Worm (Caenorhabditis elegans): Measurements from ENCODE around the gene sri-18.

DNA sequence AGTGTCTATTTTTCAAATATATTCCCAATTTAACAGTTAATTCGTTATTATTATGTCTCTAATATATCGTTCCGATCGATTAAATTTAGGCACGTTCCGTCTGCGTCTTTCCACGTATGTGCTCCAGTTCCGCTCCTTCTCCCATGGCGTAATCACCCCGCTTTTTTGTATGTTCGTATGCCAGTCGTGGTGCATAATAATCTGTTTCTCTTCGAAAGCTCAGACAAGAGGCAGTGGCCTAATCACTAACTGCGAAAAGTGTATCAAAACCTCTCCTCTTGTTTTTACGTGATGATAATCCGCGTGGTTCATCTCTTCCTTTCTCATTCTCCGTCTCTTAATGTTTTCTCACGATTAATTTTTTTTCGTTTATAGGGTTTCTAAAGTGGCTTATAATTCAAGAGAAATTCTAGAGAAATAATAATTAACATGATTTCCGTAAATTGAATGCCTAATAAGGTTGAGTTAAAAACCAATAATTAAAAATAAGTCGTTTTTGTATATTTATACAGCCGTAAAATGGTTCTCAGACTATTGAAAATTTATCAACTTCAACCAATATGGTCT is 12.6 kb downstream of the sri-18 start:
- TF ChIP-seq nhr-11 (tag; optimal IDR thresholded peaks at IDR 0.05) (no peak), nhr-12 (tag; optimal IDR thresholded peaks at IDR 0.05) (no peak), sma-3 (GFP tag; optimal IDR thresholded peaks at IDR 0.05) (no peak), mbf-1 (tag; optimal IDR thresholded peaks at IDR 0.05) (no peak)
